Fruit fly (Drosophila melanogaster) whole organism, embryonic: ENCODE measurements around the gene Cypl.

ENCODE experiments used
- Abd-B ChIP-seq: fragments of 200-800 bp; sonication (Bioruptor generic); optimal IDR thresholded peaks from 2 replicates; lab custom pipeline; 2018; ENCODE audit warnings: missing biosample characterization, mild to moderate bottlenecking, missing genetic modification characterization, moderate library complexity
- BtbVII ChIP-seq: fragments of 200-800 bp; sonication (Bioruptor generic); optimal IDR thresholded peaks from 3 replicates; lab custom pipeline; 2017; ENCODE audit warnings: missing biosample characterization, mild to moderate bottlenecking, missing genetic modification characterization
- C15 ChIP-seq: fragments of 200-800 bp; sonication (Bioruptor generic); IDR thresholded peaks from 3 replicates; pipeline ENCODE4 v1.3.6; 2022; ENCODE audit warnings: missing biosample characterization, missing genetic modification characterization
- CG12104 ChIP-seq: fragments of 200-800 bp; sonication (Bioruptor generic); optimal IDR thresholded peaks from 3 replicates; lab custom pipeline; 2016; ENCODE audit warnings: missing biosample characterization, missing genetic modification characterization
- CG12236 ChIP-seq: fragments of 200-800 bp; sonication (Bioruptor generic); optimal IDR thresholded peaks from 2 replicates; lab custom pipeline; 2016; ENCODE audit warnings: missing biosample characterization, missing genetic modification characterization
- CG12942 ChIP-seq: fragments of 200-800 bp; sonication (Bioruptor generic); optimal IDR thresholded peaks from 3 replicates; lab custom pipeline; 2016; ENCODE audit warnings: missing biosample characterization, missing genetic modification characterization
- CG13775 ChIP-seq: fragments of 200-800 bp; sonication (Bioruptor generic); optimal IDR thresholded peaks from 3 replicates; lab custom pipeline; 2017; ENCODE audit warnings: missing biosample characterization, mild to moderate bottlenecking, missing genetic modification characterization
- CG15269 ChIP-seq: fragments of 200-800 bp; sonication (Bioruptor generic); optimal IDR thresholded peaks from 2 replicates; lab custom pipeline; 2018; ENCODE audit warnings: missing biosample characterization, mild to moderate bottlenecking, missing genetic modification characterization, moderate library complexity
- CG31365 ChIP-seq: fragments of 200-800 bp; sonication (Bioruptor generic); optimal IDR thresholded peaks from 2 replicates; lab custom pipeline; 2018; ENCODE audit warnings: missing biosample characterization, mild to moderate bottlenecking, missing genetic modification characterization
- CG32532 ChIP-seq: fragments of 200-800 bp; sonication (Bioruptor generic); IDR thresholded peaks from 2 replicates; pipeline ENCODE4 v1.3.6; 2022; ENCODE audit warnings: missing biosample characterization, missing genetic modification characterization
- CG3847 ChIP-seq: fragments of 200-800 bp; sonication (Bioruptor generic); IDR thresholded peaks from 2 replicates; pipeline ENCODE4 v1.3.6; 2022; ENCODE audit warnings: missing biosample characterization, missing genetic modification characterization
- CG4424 ChIP-seq: fragments of 200-800 bp; sonication (Bioruptor generic); optimal IDR thresholded peaks from 3 replicates; lab custom pipeline; 2016; ENCODE audit warnings: missing biosample characterization, missing genetic modification characterization
- CG5180 ChIP-seq: fragments of 200-800 bp; sonication (Bioruptor generic); optimal IDR thresholded peaks from 3 replicates; lab custom pipeline; 2017; ENCODE audit warnings: missing biosample characterization, missing genetic modification characterization, mild to moderate bottlenecking, moderate library complexity, missing genetic modification reagents
- CG7372 ChIP-seq: fragments of 200-800 bp; sonication (Bioruptor generic); IDR thresholded peaks from 2 replicates; pipeline ENCODE4 v1.3.6; 2022; ENCODE audit warnings: missing biosample characterization, missing genetic modification characterization
- CG9609 ChIP-seq: fragments of 200-800 bp; sonication (Bioruptor generic); optimal IDR thresholded peaks from 3 replicates; lab custom pipeline; 2016; ENCODE audit warnings: missing biosample characterization, missing genetic modification characterization
- Dip3 ChIP-seq: fragments of 200-800 bp; sonication (Bioruptor generic); optimal IDR thresholded peaks from 3 replicates; lab custom pipeline; 2016; ENCODE audit warnings: missing biosample characterization, missing genetic modification characterization
- Ets97D ChIP-seq: fragments of 200-800 bp; sonication (Bioruptor generic); optimal IDR thresholded peaks from 3 replicates; lab custom pipeline; 2016; ENCODE audit warnings: missing biosample characterization, missing genetic modification characterization
- Hsf ChIP-seq: fragments of 200-800 bp; sonication (Bioruptor generic); optimal IDR thresholded peaks from 3 replicates; lab custom pipeline; 2016; ENCODE audit warnings: missing biosample characterization, missing genetic modification characterization
- Med ChIP-seq: fragments of 200-800 bp; sonication (Bioruptor generic); peaks from one replicate; lab custom pipeline; 2016; ENCODE audit warnings: missing biosample characterization, missing genetic modification characterization, mild to moderate bottlenecking, inconsistent platforms, moderate library complexity
- Mes4 ChIP-seq: fragments of 200-800 bp; sonication (Bioruptor generic); optimal IDR thresholded peaks from 2 replicates; lab custom pipeline; 2016; ENCODE audit warnings: missing biosample characterization, missing genetic modification characterization
- Mrtf ChIP-seq: fragments of 200-800 bp; sonication (Bioruptor generic); IDR thresholded peaks from 3 replicates; pipeline ENCODE4 v1.3.6; 2022; ENCODE audit warnings: missing biosample characterization, missing genetic modification characterization
- NfI ChIP-seq: fragments of 200-800 bp; sonication (Bioruptor generic); optimal IDR thresholded peaks from 3 replicates; lab custom pipeline; 2018; ENCODE audit warnings: missing biosample characterization, mild to moderate bottlenecking, missing genetic modification characterization, moderate library complexity
- Ptx1 ChIP-seq: fragments of 200-800 bp; sonication (Bioruptor generic); IDR thresholded peaks from 2 replicates; pipeline ENCODE4 v1.3.6; 2022; ENCODE audit warnings: missing biosample characterization, missing genetic modification characterization
- Scr ChIP-seq: fragments of 200-800 bp; sonication (Bioruptor generic); IDR thresholded peaks from 2 replicates; pipeline ENCODE4 v1.3.6; 2022; ENCODE audit warnings: missing biosample characterization, missing genetic modification characterization; ENCODE audit not compliant: partially characterized antibody
- Six4 ChIP-seq: fragments of 200-800 bp; sonication (Bioruptor generic); optimal IDR thresholded peaks from 2 replicates; lab custom pipeline; 2016; ENCODE audit warnings: missing biosample characterization, missing genetic modification characterization
- Spps ChIP-seq: fragments of 200-800 bp; sonication (Bioruptor generic); optimal IDR thresholded peaks from 2 replicates; lab custom pipeline; 2018; ENCODE audit warnings: missing biosample characterization, mild to moderate bottlenecking, missing genetic modification characterization
- Stat92E ChIP-seq, 3 experiments: fragments of >200 bp in 2 of 3; fragments of 200-800 bp in 1 of 3; sonication (Bioruptor generic) in 1 of 3; optimal IDR thresholded peaks; 2 replicates each; lab custom pipeline; 2017 to 2019; ENCODE audit warnings: missing biosample characterization in 3 of 3, missing genetic modification characterization in 3 of 3, mild to moderate bottlenecking in 1 of 3, moderate library complexity in 1 of 3
- Trl ChIP-seq, 3 experiments: fragments of >200 bp in 2 of 3; fragments of 200-800 bp in 1 of 3; sonication (Bioruptor generic) in 1 of 3; optimal IDR thresholded peaks; 2 replicates in 1 of 3; 3 replicates in 2 of 3; lab custom pipeline; 2016 to 2017; ENCODE audit warnings: missing biosample characterization in 1 of 3, missing genetic modification characterization in 1 of 3
- al ChIP-seq: fragments of 200-800 bp; sonication (Bioruptor generic); IDR thresholded peaks from 2 replicates; pipeline ENCODE4 v1.3.6; 2022; ENCODE audit warnings: missing biosample characterization, missing genetic modification characterization
- ash1 ChIP-seq: fragments of 200-800 bp; sonication (Bioruptor generic); optimal IDR thresholded peaks from 2 replicates; lab custom pipeline; 2018; ENCODE audit warnings: missing biosample characterization, mild to moderate bottlenecking, missing genetic modification characterization
- cad ChIP-seq: fragments of >200 bp; optimal IDR thresholded peaks from 2 replicates; lab custom pipeline; 2017; ENCODE audit warnings: missing biosample characterization, missing genetic modification characterization
- cato ChIP-seq: fragments of 200-800 bp; sonication (Bioruptor generic); optimal IDR thresholded peaks from 2 replicates; lab custom pipeline; 2016; ENCODE audit warnings: missing biosample characterization, missing genetic modification characterization, borderline replicate concordance
- chm ChIP-seq: fragments of 200-800 bp; sonication (Bioruptor generic); IDR thresholded peaks from 2 replicates; pipeline ENCODE4 v1.3.6; 2022; ENCODE audit warnings: missing biosample characterization, missing genetic modification characterization
- crc ChIP-seq: fragments of 200-800 bp; sonication (Bioruptor generic); optimal IDR thresholded peaks from 2 replicates; lab custom pipeline; 2016; ENCODE audit warnings: missing biosample characterization, missing genetic modification characterization
- dmrt99B ChIP-seq: fragments of 200-800 bp; sonication (Bioruptor generic); optimal IDR thresholded peaks from 2 replicates; lab custom pipeline; 2018; ENCODE audit warnings: missing biosample characterization, mild to moderate bottlenecking, missing genetic modification characterization, moderate library complexity
- gsb ChIP-seq: fragments of 200-800 bp; sonication (Bioruptor generic); IDR thresholded peaks from 2 replicates; pipeline ENCODE4 v1.3.6; 2022; ENCODE audit warnings: missing biosample characterization, missing genetic modification characterization
- gt ChIP-seq: fragments of 200-800 bp; sonication (Bioruptor generic); IDR thresholded peaks from 2 replicates; pipeline ENCODE4 v1.3.6; 2022; ENCODE audit warnings: missing biosample characterization, missing genetic modification characterization
- hbn ChIP-seq: fragments of 200-800 bp; sonication (Bioruptor generic); IDR thresholded peaks from 2 replicates; pipeline ENCODE4 v1.3.6; 2022; ENCODE audit warnings: missing biosample characterization, missing genetic modification characterization; ENCODE audit not compliant: partially characterized antibody
- kni ChIP-seq: fragments of 200-800 bp; sonication (Bioruptor generic); optimal IDR thresholded peaks from 3 replicates; lab custom pipeline; 2017; ENCODE audit warnings: mild to moderate bottlenecking, missing biosample characterization, missing genetic modification reagents, missing genetic modification characterization
- lab ChIP-seq: fragments of 200-800 bp; sonication (Bioruptor generic); optimal IDR thresholded peaks from 3 replicates; lab custom pipeline; 2017; ENCODE audit warnings: missing biosample characterization, missing genetic modification characterization, mild to moderate bottlenecking, moderate library complexity, missing genetic modification reagents
- luna ChIP-seq: fragments of 200-800 bp; sonication (Bioruptor generic); optimal IDR thresholded peaks from 2 replicates; lab custom pipeline; 2016; ENCODE audit warnings: missing biosample characterization, missing genetic modification characterization
- pb ChIP-seq: fragments of 200-800 bp; sonication (Bioruptor generic); optimal IDR thresholded peaks from 3 replicates; lab custom pipeline; 2016; ENCODE audit warnings: missing biosample characterization, missing genetic modification characterization
- phol ChIP-seq: fragments of 200-800 bp; sonication (Bioruptor generic); optimal IDR thresholded peaks from 3 replicates; lab custom pipeline; 2018; ENCODE audit warnings: missing biosample characterization, mild to moderate bottlenecking, missing genetic modification characterization, moderate library complexity
- pnt ChIP-seq: fragments of 200-800 bp; sonication (Bioruptor generic); optimal IDR thresholded peaks from 3 replicates; lab custom pipeline; 2016; ENCODE audit warnings: missing biosample characterization, missing genetic modification characterization
- sisA ChIP-seq: fragments of 200-800 bp; sonication (Bioruptor generic); IDR thresholded peaks from 2 replicates; pipeline ENCODE4 v1.3.6; 2022; ENCODE audit warnings: missing biosample characterization, missing genetic modification characterization
- sna ChIP-seq: fragments of 200-800 bp; sonication (Bioruptor generic); IDR thresholded peaks from 2 replicates; pipeline ENCODE4 v1.3.6; 2022; ENCODE audit warnings: missing biosample characterization, missing genetic modification characterization; ENCODE audit not compliant: partially characterized antibody
- sqz ChIP-seq: fragments of 200-800 bp; sonication (Bioruptor generic); optimal IDR thresholded peaks from 3 replicates; lab custom pipeline; 2018; ENCODE audit warnings: missing biosample characterization, mild to moderate bottlenecking, missing genetic modification characterization
- sr ChIP-seq: fragments of 200-800 bp; sonication (Bioruptor generic); IDR thresholded peaks from 3 replicates; pipeline ENCODE4 v1.3.6; 2022; ENCODE audit warnings: missing biosample characterization, missing genetic modification characterization
- tap ChIP-seq: fragments of 200-800 bp; optimal IDR thresholded peaks from 3 replicates; lab custom pipeline; 2019; ENCODE audit warnings: missing biosample characterization, mild to moderate bottlenecking, missing genetic modification characterization, moderate library complexity
- ttk ChIP-seq: fragments of 200-800 bp; sonication (Bioruptor generic); IDR thresholded peaks from 2 replicates; pipeline ENCODE4 v2.1.2; 2022; ENCODE audit warnings: missing biosample characterization, missing genetic modification characterization
- unc-4 ChIP-seq: fragments of 200-800 bp; sonication (Bioruptor generic); IDR thresholded peaks from 2 replicates; pipeline ENCODE4 v1.3.6; 2022; ENCODE audit warnings: missing biosample characterization, missing genetic modification characterization; ENCODE audit not compliant: partially characterized antibody
- usp ChIP-seq: fragments of >200 bp; optimal IDR thresholded peaks from 2 replicates; lab custom pipeline; 2017; ENCODE audit warnings: missing biosample characterization, missing genetic modification characterization

Cypl gene

dm6 chr3L:544203-544602 is 1.5 kb upstream of the Cypl start (continued):
- TF ChIP-seq tap (tag; lab: Kevin White, UChicago) (no peak), NfI (no peak), Mrtf (no peak), al (GFP tag; lab: Robert Waterston, UW) (no peak), CG32532 (GFP tag; lab: Robert Waterston, UW) (peak; percentile 16; the same call in 1 of the 2 replicates), sna (GFP tag; lab: Robert Waterston, UW) (no peak), crc (GFP tag; lab: Kevin White, UChicago) (no peak), CG12104 (GFP tag; lab: Kevin White, UChicago) (no peak), phol (tag; lab: Kevin White, UChicago) (no peak), Scr (GFP tag; lab: Robert Waterston, UW) (peak; percentile 18; the same call in 1 of the 2 replicates), BtbVII (no peak), CG15269 (tag; lab: Kevin White, UChicago) (no peak), ash1 (GFP tag; lab: Kevin White, UChicago) (no peak), Ets97D (GFP tag; lab: Kevin White, UChicago) (no peak), gt (GFP tag; lab: Robert Waterston, UW) (no peak), Stat92E (GFP tag; optimal IDR thresholded peaks at IDR 0.05; lab: Kevin White, UChicago) (no peak), pnt (no peak), lab (GFP tag; lab: Kevin White, UChicago) (no peak), cato (GFP tag; lab: Kevin White, UChicago) (no peak), sisA (no peak), unc-4 (GFP tag; lab: Robert Waterston, UW) (0 out of 2 replicates have a peak, but pooled peaks have one; percentile 29), Abd-B (GFP tag; lab: Kevin White, UChicago) (no peak), Hsf (no peak), CG7372 (GFP tag; lab: Robert Waterston, UW) (no peak), pb (no peak), CG4424 (GFP tag; lab: Kevin White, UChicago) (no peak), Six4 (no peak), Spps (tag; lab: Kevin White, UChicago) (no peak), Ptx1 (GFP tag; lab: Robert Waterston, UW) (no peak), Dip3 (GFP tag; lab: Kevin White, UChicago) (no peak), kni (peak; percentile 30), sr (no peak), chm (GFP tag; lab: Robert Waterston, UW) (no peak), CG12236 (GFP tag; lab: Kevin White, UChicago) (no peak), gsb (GFP tag; lab: Robert Waterston, UW) (no peak), hbn (GFP tag; lab: Robert Waterston, UW) (no peak), ttk (GFP tag; lab: Robert Waterston, UW) (no peak), Med (GFP tag; lab: Kevin White, UChicago) (no peak), CG3847 (no peak), CG9609 (GFP tag; lab: Kevin White, UChicago) (no peak), usp (GFP tag; lab: Kevin White, UChicago) (no peak), cad (GFP tag; lab: Kevin White, UChicago) (peak; percentile 20), CG5180 (GFP tag; lab: Kevin White, UChicago) (no peak), CG31365 (no peak), CG13775 (GFP tag; lab: Kevin White, UChicago) (no peak), CG12942 (no peak), sqz (GFP tag; lab: Kevin White, UChicago) (no peak), Trl (optimal IDR thresholded peaks at IDR 0.05; lab: Kevin White, UChicago) (peak; percentile 81 to 96), Trl (GFP tag; optimal IDR thresholded peaks at IDR 0.05; lab: Kevin White, UChicago) (peak; percentile 21), C15 (GFP tag; lab: Robert Waterston, UW) (no peak), dmrt99B (tag; lab: Kevin White, UChicago) (no peak), luna (no peak), Mes4 (GFP tag; lab: Kevin White, UChicago) (no peak)
- TF ChIP-seq, all 482 proteins: peak for 32
